Worm (Caenorhabditis elegans): ENCODE results near the gene F53A3.1.

DNA sequence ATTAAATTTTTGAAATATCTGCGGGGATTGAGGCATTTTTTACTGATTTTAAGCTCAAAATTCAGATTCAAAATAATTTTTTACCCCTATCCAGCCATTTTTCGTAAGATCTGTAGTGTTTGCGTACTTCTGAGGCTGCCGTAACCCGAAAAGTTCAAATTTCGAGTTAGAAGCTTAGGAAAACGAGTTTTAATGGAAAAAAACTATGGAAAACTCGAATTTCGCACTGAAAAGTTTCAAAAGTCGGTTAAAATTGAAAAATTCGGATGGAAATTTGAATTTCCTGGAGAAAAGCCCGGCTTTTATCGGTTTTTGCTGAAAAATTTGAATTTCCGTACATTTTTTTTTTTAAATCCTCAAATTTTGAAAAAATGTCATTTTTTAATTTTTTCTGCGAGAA is 39.5 kb downstream of the F53A3.1 start:
- TF ChIP-seq lir-1 (GFP tag; conservative IDR thresholded peaks at IDR 0.05) (no peak), dpl-1 (GFP tag; optimal IDR thresholded peaks at IDR 0.05) (no peak), F55B11.4 (tag; optimal IDR thresholded peaks at IDR 0.05; ENCODE audit: borderline replicate concordance, insufficient read depth) (no peak), zim-3 (tag; optimal IDR thresholded peaks at IDR 0.05) (no peak), F52B5.7 (tag; optimal IDR thresholded peaks at IDR 0.05) (no peak), ama-1 (optimal IDR thresholded peaks at IDR 0.05) (no peak), ama-1 (GFP tag; optimal IDR thresholded peaks at IDR 0.05) (no peak), lin-26 (GFP tag; IDR thresholded peaks at IDR 0.05) (no peak), hlh-12 (tag; optimal IDR thresholded peaks at IDR 0.05) (no peak), lin-40 (tag; optimal IDR thresholded peaks at IDR 0.05) (no peak)
